Worm (Caenorhabditis elegans) whole organism, late embryonic: ENCODE data around the gene C42C1.19.

ENCODE experiments used
- C38D4.7 ChIP-seq: fragments of 200-800 bp; sonication (Bioruptor generic); optimal IDR thresholded peaks from 2 replicates; lab custom pipeline; 2018; ENCODE audit warnings: mild to moderate bottlenecking, missing genetic modification characterization, moderate library complexity, missing compliant biosample characterization
- K02D7.2 ChIP-seq: sonication (generic microtip); optimal IDR thresholded peaks from 2 replicates; lab custom pipeline; 2017; ENCODE audit warnings: mild to moderate bottlenecking, missing genetic modification characterization, missing compliant biosample characterization
- K09A11.1 ChIP-seq: sonication (generic microtip); optimal IDR thresholded peaks from 2 replicates; lab custom pipeline; 2017; ENCODE audit warnings: antibody characterized with exemption, mild to moderate bottlenecking, missing genetic modification characterization, missing compliant biosample characterization; ENCODE audit not compliant: insufficient read depth
- T23F11.4 ChIP-seq: fragments of 200-800 bp; sonication (Bioruptor generic); optimal IDR thresholded peaks from 2 replicates; lab custom pipeline; 2018; ENCODE audit warnings: mild to moderate bottlenecking, missing genetic modification characterization, missing compliant biosample characterization
- ama-1 ChIP-seq: fragments of 150-350 bp; optimal IDR thresholded peaks from 2 replicates; lab custom pipeline; 2014
- ceh-2 ChIP-seq: sonication (generic microtip); optimal IDR thresholded peaks from 2 replicates; lab custom pipeline; 2016; ENCODE audit warnings: missing genotype, missing genetic modification characterization, missing compliant biosample characterization
- ceh-22 ChIP-seq: sonication (generic microtip); optimal IDR thresholded peaks from 2 replicates; lab custom pipeline; 2017; ENCODE audit warnings: missing biosample characterization, missing genetic modification characterization
- ceh-30 ChIP-seq: fragments of 150-350 bp; optimal IDR thresholded peaks from 2 replicates; lab custom pipeline; 2014; ENCODE audit warnings: missing biosample characterization, missing genetic modification characterization
- ceh-31 ChIP-seq: sonication (generic microtip); optimal IDR thresholded peaks from 2 replicates; lab custom pipeline; 2016; ENCODE audit warnings: missing genetic modification characterization, missing compliant biosample characterization
- ceh-34 ChIP-seq: sonication (generic microtip); optimal IDR thresholded peaks from 2 replicates; lab custom pipeline; 2016; ENCODE audit warnings: mild to moderate bottlenecking, missing genetic modification characterization, missing compliant biosample characterization
- ceh-48 ChIP-seq: sonication (generic microtip); optimal IDR thresholded peaks from 2 replicates; lab custom pipeline; 2016; ENCODE audit warnings: missing genetic modification characterization, inconsistent platforms, missing compliant biosample characterization
- ceh-6 ChIP-seq: fragments of 200-800 bp; sonication (Bioruptor generic); optimal IDR thresholded peaks from 2 replicates; lab custom pipeline; 2018; ENCODE audit warnings: mild to moderate bottlenecking, missing genetic modification characterization, missing compliant biosample characterization
- ceh-9 ChIP-seq: sonication (generic microtip); optimal IDR thresholded peaks from 2 replicates; lab custom pipeline; 2016; ENCODE audit warnings: mild to moderate bottlenecking, missing genetic modification characterization, inconsistent platforms, missing compliant biosample characterization
- dve-1 ChIP-seq: sonication (generic microtip); optimal IDR thresholded peaks from 2 replicates; lab custom pipeline; 2017; ENCODE audit warnings: antibody characterized with exemption, mild to moderate bottlenecking, missing genetic modification characterization, missing compliant biosample characterization
- elt-2 ChIP-seq: sonication (generic microtip); optimal IDR thresholded peaks from 2 replicates; lab custom pipeline; 2016; ENCODE audit warnings: missing genetic modification reagents, missing genetic modification characterization, missing compliant biosample characterization
- elt-4 ChIP-seq: sonication (generic microtip); optimal IDR thresholded peaks from 2 replicates; lab custom pipeline; 2016; ENCODE audit warnings: missing genetic modification characterization, missing compliant biosample characterization
- ets-4 ChIP-seq: sonication (generic microtip); optimal IDR thresholded peaks from 2 replicates; lab custom pipeline; 2016; ENCODE audit warnings: missing genetic modification characterization, missing compliant biosample characterization
- eyg-1 ChIP-seq: sonication (generic microtip); optimal IDR thresholded peaks from 2 replicates; lab custom pipeline; 2016; ENCODE audit warnings: missing genotype, missing genetic modification characterization, missing compliant biosample characterization
- fkh-10 ChIP-seq: fragments of 150-350 bp; optimal IDR thresholded peaks from 2 replicates; lab custom pipeline; 2014; ENCODE audit warnings: missing biosample characterization, missing genetic modification reagents, missing genetic modification characterization
- fkh-6 ChIP-seq: sonication (generic microtip); optimal IDR thresholded peaks from 2 replicates; lab custom pipeline; 2016; ENCODE audit warnings: missing genetic modification characterization, missing compliant biosample characterization
- hlh-13 ChIP-seq: fragments of 200-800 bp; sonication (Bioruptor generic); optimal IDR thresholded peaks from 2 replicates; lab custom pipeline; 2018; ENCODE audit warnings: mild to moderate bottlenecking, missing genetic modification characterization, missing compliant biosample characterization
- hlh-15 ChIP-seq: sonication (generic microtip); optimal IDR thresholded peaks from 2 replicates; lab custom pipeline; 2016; ENCODE audit warnings: missing genetic modification characterization, missing compliant biosample characterization
- hlh-30 ChIP-seq: sonication (generic microtip); optimal IDR thresholded peaks from 2 replicates; lab custom pipeline; 2017; ENCODE audit warnings: antibody characterized with exemption, missing genetic modification characterization, missing compliant biosample characterization; ENCODE audit not compliant: insufficient read depth
- lin-11 ChIP-seq: fragments of 200-800 bp; sonication (Bioruptor generic); optimal IDR thresholded peaks from 2 replicates; lab custom pipeline; 2018; ENCODE audit warnings: mild to moderate bottlenecking, missing genetic modification characterization, missing compliant biosample characterization
- madf-2 ChIP-seq: sonication (generic microtip); optimal IDR thresholded peaks from 2 replicates; lab custom pipeline; 2017; ENCODE audit warnings: missing genetic modification characterization, missing compliant biosample characterization
- nhr-11 ChIP-seq: fragments of 150-350 bp; optimal IDR thresholded peaks from 2 replicates; lab custom pipeline; 2014; ENCODE audit warnings: missing biosample characterization, missing genetic modification characterization
- npax-4 ChIP-seq: sonication (generic microtip); optimal IDR thresholded peaks from 2 replicates; lab custom pipeline; 2016; ENCODE audit warnings: missing genetic modification characterization, missing compliant biosample characterization
- odd-2 ChIP-seq: sonication (generic microtip); optimal IDR thresholded peaks from 2 replicates; lab custom pipeline; 2017; ENCODE audit warnings: antibody characterized with exemption, mild to moderate bottlenecking, missing genetic modification characterization, missing compliant biosample characterization
- pag-3 ChIP-seq: sonication (generic microtip); optimal IDR thresholded peaks from 2 replicates; lab custom pipeline; 2016; ENCODE audit warnings: missing compliant biosample characterization, missing genetic modification characterization, borderline replicate concordance
- pha-4 ChIP-seq: fragments of 150-350 bp; optimal IDR thresholded peaks from 2 replicates; lab custom pipeline; 2018; ENCODE audit warnings: missing biosample characterization, missing genetic modification reagents, missing genetic modification characterization
- pros-1 ChIP-seq: fragments of 150-350 bp; optimal IDR thresholded peaks from 2 replicates; lab custom pipeline; 2014; ENCODE audit warnings: missing biosample characterization, missing genetic modification reagents, missing genetic modification characterization
- rnt-1 ChIP-seq: sonication (generic microtip); optimal IDR thresholded peaks from 2 replicates; lab custom pipeline; 2016; ENCODE audit warnings: missing genetic modification characterization, missing compliant biosample characterization
- sdc-2 ChIP-seq: sonication (generic microtip); optimal IDR thresholded peaks from 2 replicates; lab custom pipeline; 2016; ENCODE audit warnings: missing genotype, missing genetic modification characterization, missing compliant biosample characterization
- sox-2 ChIP-seq: fragments of 200-800 bp; sonication (Bioruptor generic); IDR thresholded peaks from 2 replicates; pipeline ENCODE4 v1.3.6; 2022; ENCODE audit warnings: missing genetic modification reagents, missing genetic modification characterization, missing compliant biosample characterization
- unc-42 ChIP-seq: sonication (generic microtip); optimal IDR thresholded peaks from 2 replicates; lab custom pipeline; 2016; ENCODE audit warnings: missing genotype, missing genetic modification characterization, missing compliant biosample characterization
- unc-55 ChIP-seq: sonication (generic microtip); optimal IDR thresholded peaks from 2 replicates; lab custom pipeline; 2017; ENCODE audit warnings: missing biosample characterization, missing genetic modification reagents, missing genetic modification characterization
- unc-86 ChIP-seq: sonication (generic microtip); optimal IDR thresholded peaks from 2 replicates; lab custom pipeline; 2016; ENCODE audit warnings: missing genetic modification characterization, missing compliant biosample characterization
- zip-5 ChIP-seq: sonication (generic microtip); optimal IDR thresholded peaks from 2 replicates; lab custom pipeline; 2016; ENCODE audit warnings: missing genetic modification characterization, missing compliant biosample characterization

The C42C1.19 gene

DNA sequence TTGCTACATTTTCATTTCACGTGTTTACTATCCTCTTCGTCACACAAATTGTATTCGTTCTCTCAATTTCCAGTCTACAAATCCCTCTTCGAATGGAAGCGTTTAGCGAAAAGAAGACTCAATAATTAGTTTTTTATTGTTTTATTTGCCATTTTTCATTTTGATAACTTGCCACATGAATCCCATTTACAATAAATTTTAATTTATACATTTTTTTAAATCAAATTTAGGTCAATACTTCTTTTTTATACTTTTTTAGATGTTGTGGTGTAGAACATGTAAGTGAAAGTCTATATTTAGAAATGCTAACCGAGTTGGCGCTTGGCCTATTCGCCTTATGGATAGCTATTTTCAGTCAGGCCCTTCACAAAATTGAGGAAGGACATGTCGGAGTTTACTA lies 5.1 kb downstream of the C42C1.19 start, which contains the start of gene erl-1:
erl-1 (plus strand) TSS at position 301 of the 400 bp plus-strand sequence.
- TF ChIP-seq K02D7.2 (tag; lab: Kevin White, UChicago) (no peak), dve-1 (tag; lab: Kevin White, UChicago) (no peak), ceh-6 (no peak)

DNA sequence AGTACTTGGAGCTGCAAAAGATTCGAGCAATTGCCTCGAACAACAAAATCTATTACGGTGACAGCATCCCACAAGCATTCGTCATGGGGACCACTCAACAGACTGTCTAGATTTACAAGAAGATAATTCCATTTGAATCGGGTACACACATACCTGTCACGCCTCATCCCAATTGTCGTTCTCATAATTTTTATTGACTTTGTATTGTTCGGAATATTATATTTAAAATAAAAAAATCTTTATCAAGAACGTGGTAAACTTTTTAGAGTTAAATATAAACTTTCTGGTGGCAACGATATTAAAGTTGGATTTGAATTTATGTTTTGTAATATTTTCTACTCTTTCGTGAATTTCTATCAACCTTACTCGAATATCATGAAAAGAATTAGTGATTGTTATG lies 6.6 kb downstream of the C42C1.19 start, which contains the start of gene C42C1.9:
C42C1.9 (plus strand) TSS at position 301 of the 400 bp plus-strand sequence.
- TF ChIP-seq ceh-48 (tag; lab: Kevin White, UChicago) = no peak
- TF ChIP-seq odd-2 (tag; lab: Kevin White, UChicago) = no peak
- TF ChIP-seq unc-55 (GFP tag; lab: Kevin White, UChicago) = no peak
- TF ChIP-seq, all 69 proteins: peak for 0

ce11 chrIV:12290744-12291143 lies 8.2 kb downstream of the C42C1.19 start, which contains the start of gene C42C1.8:
TSS of gene C42C1.8 (plus strand) at chrIV:12291044.
- TF ChIP-seq ets-4 (tag; lab: Kevin White, UChicago) (no peak), rnt-1 (tag; lab: Kevin White, UChicago) (no peak), elt-4 (tag; lab: Kevin White, UChicago) (no peak), C38D4.7 (GFP tag; lab: Kevin White, UChicago) (no peak), ceh-2 (tag; lab: Kevin White, UChicago) (no peak), eyg-1 (no peak), ceh-9 (tag; lab: Kevin White, UChicago) (no peak), hlh-30 (tag; lab: Kevin White, UChicago) (no peak), sox-2 (GFP tag; lab: Robert Waterston, UW) (no peak), T23F11.4 (no peak), pros-1 (tag; lab: Kevin White, UChicago) (no peak), ceh-31 (tag; lab: Kevin White, UChicago) (no peak), zip-5 (tag; lab: Kevin White, UChicago) (no peak), fkh-6 (no peak), nhr-11 (no peak), pha-4 (no peak)

DNA sequence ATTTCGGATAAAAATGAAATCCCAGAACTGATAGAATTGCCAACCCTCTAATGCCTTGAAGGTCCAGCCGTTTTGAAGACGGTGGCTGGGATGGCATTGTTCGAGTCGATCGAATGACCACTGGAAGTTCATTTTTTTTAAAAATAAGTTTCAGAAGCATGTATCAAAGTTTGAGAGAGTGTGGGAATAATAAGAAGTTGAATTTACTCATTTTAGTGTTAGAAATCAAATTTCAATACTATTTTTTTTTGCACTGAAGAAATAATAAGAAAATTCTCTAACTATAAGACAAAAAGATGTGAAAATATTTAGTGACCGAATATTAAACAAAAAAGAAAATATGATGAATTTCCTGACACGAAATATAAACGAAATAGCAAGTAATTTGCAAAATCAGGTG lies 18.6 kb downstream of the C42C1.19 start, which contains the start of gene oac-59:
oac-59 (minus strand) TSS at position 101 of the 400 bp plus-strand sequence.
- TF ChIP-seq hlh-15 (tag; lab: Kevin White, UChicago) = no peak
- TF ChIP-seq fkh-10 (GFP tag; lab: Kevin White, UChicago) = no peak
- TF ChIP-seq sdc-2 (tag; lab: Kevin White, UChicago) = no peak
- no peak for TF ChIP-seq unc-86
- TF ChIP-seq dve-1 (tag; lab: Kevin White, UChicago) = no peak
- TF ChIP-seq ceh-30 (tag; lab: Kevin White, UChicago) = no peak
- no peak for TF ChIP-seq pag-3 (tag; lab: Kevin White, UChicago)
- TF ChIP-seq eyg-1 = no peak
- no peak for TF ChIP-seq sox-2 (GFP tag; lab: Robert Waterston, UW)
- no peak for TF ChIP-seq K09A11.1 (tag; lab: Kevin White, UChicago)

- no peak for TF ChIP-seq ama-1 (lab: Kevin White, UChicago)
- TF ChIP-seq dve-1 (tag; lab: Kevin White, UChicago) = no peak
- TF ChIP-seq ceh-31 (tag; lab: Kevin White, UChicago) = no peak
- no peak for TF ChIP-seq elt-2 (tag; lab: Kevin White, UChicago)
- no peak for TF ChIP-seq madf-2 (tag; lab: Kevin White, UChicago)
- no peak for TF ChIP-seq ceh-30 (tag; lab: Kevin White, UChicago)
- TF ChIP-seq pha-4 = no peak
- no peak for TF ChIP-seq hlh-30 (tag; lab: Kevin White, UChicago)
- no peak for TF ChIP-seq ceh-34 (tag; lab: Kevin White, UChicago)
- no peak for TF ChIP-seq ceh-2 (tag; lab: Kevin White, UChicago)
- TF ChIP-seq hlh-15 (tag; lab: Kevin White, UChicago) = no peak
- no peak for TF ChIP-seq ceh-22 (tag; lab: Kevin White, UChicago)
- no peak for TF ChIP-seq eyg-1
- TF ChIP-seq hlh-13 (GFP tag; lab: Kevin White, UChicago) = no peak
- TF ChIP-seq npax-4 (tag; lab: Kevin White, UChicago) = no peak
- TF ChIP-seq unc-42 (tag; lab: Kevin White, UChicago) = no peak
- TF ChIP-seq T23F11.4 = no peak
- no peak for TF ChIP-seq lin-11 (tag; lab: Kevin White, UChicago)
- TF ChIP-seq nhr-11 = no peak
These were observed 20.3 kb downstream of the C42C1.19 start for ce11 chrIV:12302885-12303284.
